Worm (Caenorhabditis elegans) whole organism, young adult: ENCODE measurements around the gene nep-12.

ENCODE experiments used
- F57C9.4 ChIP-seq: sonication (generic microtip); optimal IDR thresholded peaks from 2 replicates; lab custom pipeline; 2017; ENCODE audit warnings: mild to moderate bottlenecking, missing genetic modification characterization, missing compliant biosample characterization
- Y56A3A.18 ChIP-seq: fragments of 200-800 bp; sonication (Bioruptor generic); IDR thresholded peaks from 2 replicates; pipeline ENCODE4 v1.3.6; 2022; ENCODE audit warnings: missing genetic modification reagents, missing genetic modification characterization, missing compliant biosample characterization
- Y95B8A.8 ChIP-seq: fragments of 200-800 bp; sonication (Bioruptor generic); IDR thresholded peaks from 2 replicates; pipeline ENCODE4 v1.3.6; 2022; ENCODE audit warnings: missing genetic modification reagents, missing genetic modification characterization, missing compliant biosample characterization
- athp-1 ChIP-seq: sonication (generic microtip); optimal IDR thresholded peaks from 2 replicates; lab custom pipeline; 2017; ENCODE audit warnings: mild to moderate bottlenecking, missing genetic modification characterization, missing compliant biosample characterization
- attf-3 ChIP-seq: fragments of 200-800 bp; sonication (Bioruptor generic); conservative IDR thresholded peaks from 2 replicates; pipeline ENCODE4 v1.3.6; 2022; ENCODE audit warnings: missing genetic modification reagents, missing genetic modification characterization, missing compliant biosample characterization
- hmg-20 ChIP-seq: fragments of 200-800 bp; sonication (Bioruptor generic); IDR thresholded peaks from 2 replicates; pipeline ENCODE4 v1.3.6; 2022; ENCODE audit warnings: missing genetic modification reagents, missing genetic modification characterization, missing compliant biosample characterization
- madf-10 ChIP-seq: sonication (generic microtip); optimal IDR thresholded peaks from 2 replicates; lab custom pipeline; 2016; ENCODE audit warnings: mild to moderate bottlenecking, missing genetic modification characterization, missing compliant biosample characterization
- mes-4 ChIP-seq: sonication (generic microtip); optimal IDR thresholded peaks from 2 replicates; lab custom pipeline; 2016; ENCODE audit warnings: missing genotype, missing genetic modification characterization, missing compliant biosample characterization
- snpc-4 ChIP-seq, 5 experiments: fragments of 150-350 bp in 1 of 5; sonication (generic microtip) in 4 of 5; optimal IDR thresholded peaks; 2 replicates each; lab custom pipeline; 2014 to 2018; ENCODE audit warnings: missing genetic modification characterization in 5 of 5, missing biosample characterization in 3 of 5, antibody characterized with exemption in 2 of 5, mild to moderate bottlenecking in 2 of 5, missing compliant biosample characterization in 2 of 5, missing genotype in 2 of 5, moderate library complexity in 2 of 5, missing genetic modification reagents in 1 of 5
- unc-130 ChIP-seq: sonication (generic microtip); optimal IDR thresholded peaks from 2 replicates; lab custom pipeline; 2016; ENCODE audit warnings: missing genetic modification reagents, missing genetic modification characterization, missing compliant biosample characterization
- unc-62 ChIP-seq: fragments of 150-350 bp; optimal IDR thresholded peaks from 2 replicates; lab custom pipeline; 2014; ENCODE audit warnings: missing biosample characterization, missing genetic modification reagents, missing genetic modification characterization
- xnd-1 ChIP-seq: sonication (generic microtip); optimal IDR thresholded peaks from 2 replicates; lab custom pipeline; 2016; ENCODE audit warnings: missing genotype, missing genetic modification reagents, missing genetic modification characterization, missing compliant biosample characterization
- zfh-2 ChIP-seq: fragments of 200-800 bp; sonication (Bioruptor generic); conservative IDR thresholded peaks from 2 replicates; pipeline ENCODE4 v1.3.6; 2022; ENCODE audit warnings: missing genetic modification reagents, missing genetic modification characterization, missing compliant biosample characterization

ce11 chrII:4821739-4822138 lies 37.4 kb upstream of the nep-12 start, which contains the start of gene lact-5:
- TF ChIP-seq madf-10 (tag; lab: Kevin White, UChicago): no peak
- TF ChIP-seq athp-1 (tag; lab: Kevin White, UChicago): no peak
- TF ChIP-seq Y95B8A.8: no peak
- TF ChIP-seq mes-4 (tag; lab: Kevin White, UChicago): no peak
- no peak for TF ChIP-seq unc-62 (GFP tag; lab: Kevin White, UChicago)
- TF ChIP-seq xnd-1 (tag; lab: Kevin White, UChicago): no peak
- TF ChIP-seq Y56A3A.18: no peak
- no peak for TF ChIP-seq snpc-4 (GFP tag; optimal IDR thresholded peaks at IDR 0.05; lab: Kevin White, UChicago)
- TF ChIP-seq snpc-4 (tag; optimal IDR thresholded peaks at IDR 0.05; lab: Kevin White, UChicago): no peak
- no peak for TF ChIP-seq F57C9.4 (tag; lab: Kevin White, UChicago)
- no peak for TF ChIP-seq zfh-2
- no peak for TF ChIP-seq attf-3
- no peak for TF ChIP-seq hmg-20 (GFP tag; lab: Robert Waterston, UW)
- TF ChIP-seq unc-130 (GFP tag; lab: Kevin White, UChicago): no peak
